Fruit fly (Drosophila melanogaster): ENCODE measurements around the gene Saysd1.

DNA sequence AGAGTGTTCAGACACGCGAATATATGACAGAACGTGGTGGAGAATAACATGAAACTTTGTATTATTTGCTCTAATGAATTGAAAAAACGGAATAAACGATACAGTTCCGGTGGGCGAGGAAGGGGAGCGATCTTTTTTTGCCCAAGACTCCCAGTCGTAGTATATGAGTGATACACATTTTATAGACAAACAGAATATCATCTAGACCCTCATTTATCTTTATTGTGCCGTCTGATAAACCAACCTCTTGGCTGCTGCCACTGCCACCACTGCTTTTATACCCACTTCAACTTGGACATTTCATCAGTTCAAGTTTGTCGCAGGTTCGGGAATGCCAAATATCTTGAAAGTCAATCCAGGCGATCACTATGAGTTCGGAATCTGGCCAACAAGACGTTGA, 1.0 kb upstream of the Saysd1 start, which contains the start of gene CG31106:
- no peak for TF ChIP-seq CG7101 (tag; optimal IDR thresholded peaks at IDR 0.05)
- no peak for TF ChIP-seq kay (GFP tag; ENCODE audit: borderline replicate concordance)
- no peak for TF ChIP-seq Crg-1 (GFP tag; optimal IDR thresholded peaks at IDR 0.05)
- TF ChIP-seq toe (GFP tag; optimal IDR thresholded peaks at IDR 0.05): no peak
- no peak for TF ChIP-seq cnc (optimal IDR thresholded peaks at IDR 0.05)
- no peak for TF ChIP-seq CG11617 (GFP tag; optimal IDR thresholded peaks at IDR 0.05)
- TF ChIP-seq CG7045 (GFP tag; optimal IDR thresholded peaks at IDR 0.05): no peak
- no peak for TF ChIP-seq Mnt (GFP tag; optimal IDR thresholded peaks at IDR 0.05)
- TF ChIP-seq bab1 (GFP tag; optimal IDR thresholded peaks at IDR 0.05): no peak
- TF ChIP-seq CG1620 (GFP tag; optimal IDR thresholded peaks at IDR 0.05): no peak
- TF ChIP-seq Clk (GFP tag; optimal IDR thresholded peaks at IDR 0.05): no peak
- TF ChIP-seq cic (GFP tag; optimal IDR thresholded peaks at IDR 0.05): no peak
- no peak for TF ChIP-seq CG33017 (tag; optimal IDR thresholded peaks at IDR 0.05)
